Worm (Caenorhabditis elegans) whole organism, mixed stage, embryonic: ENCODE results near the gene R02F2.9.

Source experiments
- ceh-43 ChIP-seq: fragments of 200-800 bp; sonication (Bioruptor generic); optimal IDR thresholded peaks from 2 replicates; lab custom pipeline; 2018; ENCODE audit warnings: mild to moderate bottlenecking, missing genetic modification characterization, moderate library complexity, missing compliant biosample characterization
- ceh-83 ChIP-seq: fragments of 200-800 bp; sonication (Bioruptor generic); optimal IDR thresholded peaks from 2 replicates; lab custom pipeline; 2018; ENCODE audit warnings: mild to moderate bottlenecking, missing genetic modification characterization, missing compliant biosample characterization
- drap-1 ChIP-seq: fragments of 200-800 bp; sonication (Bioruptor generic); optimal IDR thresholded peaks from 3 replicates; lab custom pipeline; 2018; ENCODE audit warnings: mild to moderate bottlenecking, missing genetic modification characterization, missing compliant biosample characterization
- elt-1 ChIP-seq: sonication (generic microtip); optimal IDR thresholded peaks from 2 replicates; lab custom pipeline; 2017; ENCODE audit warnings: missing genetic modification characterization, mild to moderate bottlenecking, missing compliant biosample characterization, antibody characterized with exemption, moderate library complexity, borderline replicate concordance; ENCODE audit not compliant: insufficient read depth
- mab-5 ChIP-seq: fragments of 150-350 bp; optimal IDR thresholded peaks from 2 replicates; lab custom pipeline; 2014; ENCODE audit warnings: missing biosample characterization, missing genetic modification characterization
- nhr-237 ChIP-seq: fragments of 150-350 bp; optimal IDR thresholded peaks from 2 replicates; lab custom pipeline; 2014; ENCODE audit warnings: missing biosample characterization, missing genetic modification characterization
- nhr-28 ChIP-seq: fragments of 150-350 bp; optimal IDR thresholded peaks from 2 replicates; lab custom pipeline; 2014; ENCODE audit warnings: missing biosample characterization, missing genetic modification characterization
- pha-4 ChIP-seq: fragments of 150-350 bp; optimal IDR thresholded peaks from 2 replicates; lab custom pipeline; 2018; ENCODE audit warnings: missing biosample characterization, missing genetic modification reagents, missing genetic modification characterization
- sem-2 ChIP-seq: fragments of 200-800 bp; sonication (Bioruptor generic); optimal IDR thresholded peaks from 2 replicates; lab custom pipeline; 2018; ENCODE audit warnings: mild to moderate bottlenecking, missing genetic modification characterization, missing compliant biosample characterization
- snpc-4 ChIP-seq: fragments of 150-350 bp; optimal IDR thresholded peaks from 2 replicates; lab custom pipeline; 2014; ENCODE audit warnings: missing biosample characterization, missing genetic modification characterization
- sptf-1 ChIP-seq: sonication (generic microtip); optimal IDR thresholded peaks from 2 replicates; lab custom pipeline; 2017; ENCODE audit warnings: mild to moderate bottlenecking, missing genetic modification characterization, moderate library complexity, missing compliant biosample characterization
- unc-39 ChIP-seq: fragments of 150-350 bp; optimal IDR thresholded peaks from 2 replicates; lab custom pipeline; 2014; ENCODE audit warnings: missing biosample characterization, missing genetic modification characterization
- unc-62 ChIP-seq: fragments of 150-350 bp; optimal IDR thresholded peaks from 2 replicates; lab custom pipeline; 2014; ENCODE audit warnings: missing biosample characterization, missing genetic modification reagents, missing genetic modification characterization

DNA sequence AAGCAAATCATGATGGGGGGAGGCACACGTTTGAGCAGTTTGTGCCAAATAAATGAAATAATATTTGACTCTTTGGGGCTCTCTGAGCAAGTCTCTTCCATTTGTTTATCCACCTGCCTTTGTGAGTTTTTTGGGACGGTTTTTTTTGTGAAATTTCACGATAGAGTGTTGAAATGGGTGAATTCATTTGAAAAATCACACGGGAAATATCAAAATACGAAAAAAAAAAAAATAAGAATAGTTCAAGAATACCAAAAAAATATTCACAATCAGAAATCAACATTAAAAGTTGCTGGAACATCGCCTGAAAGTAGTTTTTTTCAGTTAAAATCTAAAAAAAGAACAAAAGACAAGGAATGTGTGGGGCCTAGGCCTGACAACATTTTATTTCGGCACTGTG is 13.5 kb downstream of the R02F2.9 start, which contains the start of gene pqn-25:
- TF ChIP-seq drap-1 (GFP tag; lab: Kevin White, UChicago) (no peak), nhr-28 (tag; lab: Kevin White, UChicago) (no peak), mab-5 (tag; lab: Kevin White, UChicago) (no peak), snpc-4 (no peak), ceh-83 (GFP tag; lab: Kevin White, UChicago) (no peak), ceh-43 (GFP tag; lab: Kevin White, UChicago) (no peak), sptf-1 (no peak), unc-39 (no peak), sem-2 (GFP tag; lab: Kevin White, UChicago) (no peak), unc-62 (GFP tag; lab: Kevin White, UChicago) (no peak), pha-4 (tag; lab: Kevin White, UChicago) (no peak), nhr-237 (tag; lab: Kevin White, UChicago) (no peak), elt-1 (no peak)
